Worm (Caenorhabditis elegans) whole organism, young adult: ENCODE data around the gene K07C11.7.
A peak's percentile ranks its signal among the peaks of the same experiment; 100 is the strongest.

Experiments
- D2030.7 ChIP-seq: fragments of 200-800 bp; sonication (Bioruptor generic); IDR thresholded peaks from 2 replicates; pipeline ENCODE4 v1.3.6; 2022; ENCODE audit warnings: missing genetic modification reagents, missing genetic modification characterization, missing compliant biosample characterization
- F10E7.11 ChIP-seq: sonication (generic microtip); optimal IDR thresholded peaks from 2 replicates; lab custom pipeline; 2017; ENCODE audit warnings: mild to moderate bottlenecking, missing genetic modification characterization, moderate library complexity, missing compliant biosample characterization
- F57A8.1 ChIP-seq: fragments of 200-800 bp; sonication (Bioruptor generic); optimal IDR thresholded peaks from 2 replicates; lab custom pipeline; 2018; ENCODE audit warnings: mild to moderate bottlenecking, missing genetic modification characterization, moderate library complexity, missing compliant biosample characterization
- Y53F4B.3 ChIP-seq: fragments of 200-800 bp; sonication (Bioruptor generic); IDR thresholded peaks from 2 replicates; pipeline ENCODE4 v1.3.6; 2022; ENCODE audit warnings: missing genetic modification reagents, missing genetic modification characterization, missing compliant biosample characterization
- Y56A3A.18 ChIP-seq: fragments of 200-800 bp; sonication (Bioruptor generic); IDR thresholded peaks from 2 replicates; pipeline ENCODE4 v1.3.6; 2022; ENCODE audit warnings: missing genetic modification reagents, missing genetic modification characterization, missing compliant biosample characterization
- Y67H2A.10 ChIP-seq: fragments of 200-800 bp; sonication (Bioruptor generic); conservative IDR thresholded peaks from 2 replicates; pipeline ENCODE4 v1.3.6; 2022; ENCODE audit warnings: missing genetic modification reagents, missing genetic modification characterization, missing compliant biosample characterization
- ZK185.1 ChIP-seq: sonication (generic microtip); optimal IDR thresholded peaks from 2 replicates; lab custom pipeline; 2016; ENCODE audit warnings: mild to moderate bottlenecking, missing genetic modification characterization, missing compliant biosample characterization; ENCODE audit not compliant: poor library complexity, severe bottlenecking
- athp-1 ChIP-seq: sonication (generic microtip); optimal IDR thresholded peaks from 2 replicates; lab custom pipeline; 2017; ENCODE audit warnings: mild to moderate bottlenecking, missing genetic modification characterization, missing compliant biosample characterization
- attf-3 ChIP-seq: fragments of 200-800 bp; sonication (Bioruptor generic); conservative IDR thresholded peaks from 2 replicates; pipeline ENCODE4 v1.3.6; 2022; ENCODE audit warnings: missing genetic modification reagents, missing genetic modification characterization, missing compliant biosample characterization
- attf-5 ChIP-seq: fragments of 200-800 bp; sonication (Bioruptor generic); optimal IDR thresholded peaks from 2 replicates; lab custom pipeline; 2018; ENCODE audit warnings: mild to moderate bottlenecking, missing genetic modification characterization, missing compliant biosample characterization
- ccch-3 ChIP-seq: fragments of 200-800 bp; sonication (Bioruptor generic); optimal IDR thresholded peaks from 2 replicates; lab custom pipeline; 2018; ENCODE audit warnings: mild to moderate bottlenecking, missing genetic modification characterization, missing compliant biosample characterization
- cebp-2 ChIP-seq: fragments of 200-800 bp; sonication (Bioruptor generic); IDR thresholded peaks from 2 replicates; pipeline ENCODE4 v1.3.6; 2022; ENCODE audit warnings: missing genetic modification characterization, missing compliant biosample characterization
- ceh-79 ChIP-seq: sonication (generic microtip); optimal IDR thresholded peaks from 2 replicates; lab custom pipeline; 2017; ENCODE audit warnings: mild to moderate bottlenecking, missing genetic modification characterization, missing compliant biosample characterization
- chd-7 ChIP-seq: sonication (generic microtip); optimal IDR thresholded peaks from 2 replicates; lab custom pipeline; 2016; ENCODE audit warnings: mild to moderate bottlenecking, missing genetic modification characterization, moderate library complexity, missing compliant biosample characterization
- die-1 ChIP-seq: sonication (generic microtip); optimal IDR thresholded peaks from 2 replicates; lab custom pipeline; 2016; ENCODE audit warnings: missing genotype, mild to moderate bottlenecking, missing genetic modification characterization, missing compliant biosample characterization
- dox-1 ChIP-seq: fragments of 200-800 bp; sonication (Bioruptor generic); IDR thresholded peaks from 2 replicates; pipeline ENCODE4 v1.3.6; 2022; ENCODE audit warnings: missing genetic modification reagents, missing genetic modification characterization, missing compliant biosample characterization
- dpff-1 ChIP-seq: sonication (generic microtip); optimal IDR thresholded peaks from 2 replicates; lab custom pipeline; 2017; ENCODE audit warnings: mild to moderate bottlenecking, missing genetic modification characterization, missing compliant biosample characterization
- efl-1 ChIP-seq: fragments of 150-350 bp; optimal IDR thresholded peaks from 2 replicates; lab custom pipeline; 2014; ENCODE audit warnings: missing biosample characterization, missing genetic modification reagents, missing genetic modification characterization
- egrh-3 ChIP-seq: fragments of 200-800 bp; sonication (Bioruptor generic); IDR thresholded peaks from 2 replicates; pipeline ENCODE4 v1.3.6; 2022; ENCODE audit warnings: missing genetic modification reagents, missing genetic modification characterization, missing compliant biosample characterization
- fkh-3 ChIP-seq: sonication (generic microtip); optimal IDR thresholded peaks from 2 replicates; lab custom pipeline; 2016; ENCODE audit warnings: mild to moderate bottlenecking, missing genetic modification characterization, missing compliant biosample characterization
- hmg-20 ChIP-seq: fragments of 200-800 bp; sonication (Bioruptor generic); IDR thresholded peaks from 2 replicates; pipeline ENCODE4 v1.3.6; 2022; ENCODE audit warnings: missing genetic modification reagents, missing genetic modification characterization, missing compliant biosample characterization
- lag-1 ChIP-seq: fragments of 200-800 bp; sonication (Bioruptor generic); IDR thresholded peaks from 2 replicates; pipeline ENCODE4 v1.3.6; 2022; ENCODE audit warnings: missing genetic modification reagents, missing genetic modification characterization, missing compliant biosample characterization
- let-526 ChIP-seq: fragments of 200-800 bp; sonication (Bioruptor generic); IDR thresholded peaks from 2 replicates; pipeline ENCODE4 v1.3.6; 2022; ENCODE audit warnings: missing genetic modification reagents, missing genetic modification characterization, missing compliant biosample characterization
- lin-26 ChIP-seq: fragments of 200-800 bp; sonication (Bioruptor generic); IDR thresholded peaks from 2 replicates; pipeline ENCODE4 v1.3.6; 2022; ENCODE audit warnings: missing genetic modification reagents, missing genetic modification characterization, missing compliant biosample characterization
- lsl-1 ChIP-seq: fragments of 200-800 bp; sonication (Bioruptor generic); optimal IDR thresholded peaks from 2 replicates; lab custom pipeline; 2018; ENCODE audit warnings: mild to moderate bottlenecking, missing genetic modification characterization, moderate library complexity, missing compliant biosample characterization
- madf-3 ChIP-seq: fragments of 200-800 bp; sonication (Bioruptor generic); IDR thresholded peaks from 2 replicates; pipeline ENCODE4 v1.3.6; 2022; ENCODE audit warnings: missing genetic modification reagents, missing genetic modification characterization, missing compliant biosample characterization
- madf-6 ChIP-seq: fragments of 200-800 bp; sonication (Bioruptor generic); IDR thresholded peaks from 2 replicates; pipeline ENCODE4 v1.3.6; 2022; ENCODE audit warnings: missing genetic modification reagents, missing genetic modification characterization, missing compliant biosample characterization
- mes-4 ChIP-seq: sonication (generic microtip); optimal IDR thresholded peaks from 2 replicates; lab custom pipeline; 2016; ENCODE audit warnings: missing genotype, missing genetic modification characterization, missing compliant biosample characterization
- mxl-1 ChIP-seq: sonication (generic microtip); optimal IDR thresholded peaks from 2 replicates; lab custom pipeline; 2016; ENCODE audit warnings: missing genetic modification characterization, missing compliant biosample characterization
- nhr-120 ChIP-seq: fragments of 200-800 bp; sonication (Bioruptor generic); IDR thresholded peaks from 2 replicates; pipeline ENCODE4 v1.3.6; 2022; ENCODE audit warnings: missing genetic modification characterization, missing compliant biosample characterization
- nhr-27 ChIP-seq: fragments of 200-800 bp; sonication (Bioruptor generic); optimal IDR thresholded peaks from 2 replicates; lab custom pipeline; 2018; ENCODE audit warnings: mild to moderate bottlenecking, missing genetic modification characterization, moderate library complexity, missing compliant biosample characterization
- pha-4 ChIP-seq: fragments of 150-350 bp; sonication (generic microtip); optimal IDR thresholded peaks from 2 replicates; lab custom pipeline; 2014; ENCODE audit warnings: missing biosample characterization, missing genetic modification reagents, missing genetic modification characterization
- rpc-1 ChIP-seq, 2 experiments: fragments of 150-350 bp in 1 of 2; sonication (generic microtip) in 1 of 2; optimal IDR thresholded peaks; 2 replicates each; lab custom pipeline; 2014 to 2018; ENCODE audit warnings: missing biosample characterization in 1 of 2, missing genetic modification characterization in 1 of 2, missing genetic modification reagents in 1 of 2, missing genotype in 1 of 2
- sdz-38 ChIP-seq: sonication (generic microtip); optimal IDR thresholded peaks from 2 replicates; lab custom pipeline; 2016; ENCODE audit warnings: missing genotype, missing genetic modification characterization, missing compliant biosample characterization
- snpc-4 ChIP-seq, 5 experiments: fragments of 150-350 bp in 1 of 5; sonication (generic microtip) in 4 of 5; optimal IDR thresholded peaks; 2 replicates each; lab custom pipeline; 2014 to 2018; ENCODE audit warnings: missing genetic modification characterization in 5 of 5, missing biosample characterization in 3 of 5, antibody characterized with exemption in 2 of 5, mild to moderate bottlenecking in 2 of 5, missing compliant biosample characterization in 2 of 5, missing genotype in 2 of 5, moderate library complexity in 2 of 5, missing genetic modification reagents in 1 of 5
- ztf-25 ChIP-seq: fragments of 200-800 bp; sonication (Bioruptor generic); IDR thresholded peaks from 2 replicates; pipeline ENCODE4 v1.3.6; 2022; ENCODE audit warnings: missing genetic modification reagents, missing genetic modification characterization, missing compliant biosample characterization
- ztf-3 ChIP-seq: fragments of 200-800 bp; sonication (Bioruptor generic); optimal IDR thresholded peaks from 2 replicates; lab custom pipeline; 2018; ENCODE audit warnings: mild to moderate bottlenecking, missing genetic modification characterization, missing compliant biosample characterization

Gene K07C11.7

ce11 chrV:8223417-8223816 lies 9.6 kb upstream of the K07C11.7 start (continued):
- TF ChIP-seq rpc-1 (optimal IDR thresholded peaks at IDR 0.05; lab: Kevin White, UChicago) (no peak), rpc-1 (tag; optimal IDR thresholded peaks at IDR 0.05; lab: Kevin White, UChicago) (no peak), lag-1 (GFP tag; lab: Robert Waterston, UW) (no peak), dpff-1 (tag; lab: Kevin White, UChicago) (no peak), madf-6 (GFP tag; lab: Robert Waterston, UW) (peak; percentile 36; the same call in 1 of the 2 replicates), pha-4 (tag; lab: Kevin White, UChicago) (no peak), lin-26 (peak; percentile 64; the same call in 1 of the 2 replicates), ZK185.1 (tag; lab: Kevin White, UChicago) (no peak), ceh-79 (tag; lab: Kevin White, UChicago) (peak; percentile 28), dox-1 (no peak), chd-7 (tag; lab: Kevin White, UChicago) (no peak), madf-3 (no peak), F57A8.1 (GFP tag; lab: Kevin White, UChicago) (no peak), ztf-25 (GFP tag; lab: Robert Waterston, UW) (0 out of 2 replicates have a peak, but pooled peaks have one; percentile 63), lsl-1 (GFP tag; lab: Kevin White, UChicago) (peak; percentile 10), snpc-4 (GFP tag; optimal IDR thresholded peaks at IDR 0.05; lab: Kevin White, UChicago) (no peak), snpc-4 (tag; optimal IDR thresholded peaks at IDR 0.05; lab: Kevin White, UChicago) (peak in 1 of 4 experiments; percentile 15)

ce11 chrV:8221083-8221538 lies 7.3 kb upstream of the K07C11.7 start, which contains the start of the genes cogc-6 and air-1:
cogc-6 (minus strand) TSS chrV:8221316.
air-1 (plus strand) TSS chrV:8221488.
- TF ChIP-seq Y67H2A.10 (GFP tag; lab: Robert Waterston, UW) (no peak), efl-1 (GFP tag; lab: Kevin White, UChicago) (peak; percentile 36), sdz-38 (tag; lab: Kevin White, UChicago) (no peak), athp-1 (no peak), attf-5 (GFP tag; lab: Kevin White, UChicago) (no peak), mes-4 (tag; lab: Kevin White, UChicago) (no peak), Y53F4B.3 (GFP tag; lab: Robert Waterston, UW) (no peak), snpc-4 (GFP tag; optimal IDR thresholded peaks at IDR 0.05; lab: Kevin White, UChicago) (peak; percentile 11), snpc-4 (tag; optimal IDR thresholded peaks at IDR 0.05; lab: Kevin White, UChicago) (peak in 1 of 4 experiments; percentile 30), attf-3 (GFP tag; lab: Robert Waterston, UW) (peak; percentile 94)

- TF ChIP-seq egrh-3 (GFP tag; lab: Robert Waterston, UW) (no peak), die-1 (no peak), nhr-120 (GFP tag; lab: Robert Waterston, UW) (no peak), F10E7.11 (tag; lab: Kevin White, UChicago) (no peak), ccch-3 (no peak), Y56A3A.18 (GFP tag; lab: Robert Waterston, UW) (no peak), hmg-20 (GFP tag; lab: Robert Waterston, UW) (no peak), ZK185.1 (tag; lab: Kevin White, UChicago) (no peak), efl-1 (GFP tag; lab: Kevin White, UChicago) (no peak), cebp-2 (GFP tag; lab: Robert Waterston, UW) (no peak), let-526 (GFP tag; lab: Robert Waterston, UW) (no peak), ztf-3 (GFP tag; lab: Kevin White, UChicago) (no peak), mes-4 (tag; lab: Kevin White, UChicago) (no peak), mxl-1 (tag; lab: Kevin White, UChicago) (no peak), nhr-27 (tag; lab: Kevin White, UChicago) (no peak), D2030.7 (no peak), attf-3 (GFP tag; lab: Robert Waterston, UW) (no peak), fkh-3 (tag; lab: Kevin White, UChicago) (no peak)
- TF ChIP-seq, all 124 proteins: peak for 0
Observed at ce11 chrV:8219550-8219949, 5.8 kb upstream of the K07C11.7 start.
